Fruit fly (Drosophila melanogaster): ENCODE data around the gene CG32444.

Gene CG32444

DNA sequence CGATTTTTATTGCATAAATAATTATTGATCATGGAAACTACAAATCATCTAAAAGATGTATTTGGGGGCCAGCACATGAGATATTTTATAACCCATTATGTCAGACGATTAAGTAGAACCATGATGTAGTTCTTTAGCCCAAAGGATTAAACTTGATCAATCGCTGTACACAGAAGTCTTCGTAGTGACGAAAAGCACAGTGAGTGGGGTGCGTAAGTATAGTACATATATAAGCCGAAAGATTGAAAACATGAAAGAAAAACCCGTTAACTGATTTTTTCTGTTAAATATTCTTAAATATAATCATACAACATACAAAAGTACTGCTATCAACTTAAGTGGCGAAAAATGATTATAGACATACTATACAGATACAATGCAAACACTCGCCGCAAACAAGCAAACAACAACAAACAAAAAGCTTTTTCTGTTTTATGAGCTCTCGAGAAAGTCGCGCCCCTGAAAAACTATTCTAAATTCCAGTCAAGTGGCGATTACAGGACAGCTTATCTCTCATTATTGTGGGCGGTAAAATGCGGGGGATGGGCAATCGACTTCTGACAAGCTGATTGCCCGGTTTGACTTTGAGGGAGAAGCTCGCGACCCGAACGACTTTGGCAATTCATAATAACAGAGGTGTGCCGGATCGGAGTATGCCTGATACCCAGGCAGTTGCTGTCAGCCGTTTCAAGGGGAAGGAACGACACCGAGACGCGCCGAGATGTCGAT, at the start of gene CG32444:
CG32444 (plus strand) TSS at position 683 of the 729 bp plus-strand sequence.
- TF ChIP-seq noc (tag; optimal IDR thresholded peaks at IDR 0.05) = peak; percentile 50

DNA sequence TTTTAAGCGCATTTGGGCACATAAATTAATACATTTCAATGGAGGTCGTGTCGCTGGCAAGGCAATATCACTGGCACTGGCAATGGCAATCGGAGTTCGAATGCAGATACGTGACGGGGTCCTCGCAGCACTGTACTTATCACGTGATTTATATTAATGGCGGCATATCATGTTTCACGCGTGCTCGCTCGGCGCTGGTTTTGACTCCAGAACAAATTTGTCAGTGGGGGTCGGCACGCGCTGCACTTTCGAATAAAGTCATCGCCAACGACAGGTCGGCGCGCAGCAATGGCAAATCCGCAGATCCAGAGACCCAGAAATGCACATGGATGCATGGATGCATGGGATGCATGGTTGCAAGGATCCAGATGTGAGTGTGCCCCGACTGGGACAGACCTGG, 45.5 kb upstream of the CG32444 start:
- TF ChIP-seq noc (tag; optimal IDR thresholded peaks at IDR 0.05) = no peak

DNA sequence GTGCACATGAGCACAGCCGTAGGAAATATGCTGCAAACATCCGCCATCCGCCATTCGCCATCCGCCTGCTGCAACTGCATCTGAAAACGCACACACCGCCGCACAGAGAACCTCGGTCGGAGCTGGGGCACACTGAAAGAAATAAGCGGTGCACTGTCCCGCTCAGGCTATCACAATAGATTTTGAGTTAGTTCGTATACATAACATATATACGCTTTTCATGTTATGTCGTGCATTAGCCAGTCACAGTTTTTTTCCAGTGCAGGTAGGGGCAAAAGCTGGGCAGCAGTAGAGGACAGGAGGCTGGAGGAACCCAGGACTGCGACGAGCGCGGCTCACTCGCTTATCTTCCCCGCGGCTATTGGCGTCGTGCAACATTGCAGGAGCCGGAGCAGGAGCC, 42.3 kb upstream of the CG32444 start:
- TF ChIP-seq noc (tag; optimal IDR thresholded peaks at IDR 0.05) = no peak

DNA sequence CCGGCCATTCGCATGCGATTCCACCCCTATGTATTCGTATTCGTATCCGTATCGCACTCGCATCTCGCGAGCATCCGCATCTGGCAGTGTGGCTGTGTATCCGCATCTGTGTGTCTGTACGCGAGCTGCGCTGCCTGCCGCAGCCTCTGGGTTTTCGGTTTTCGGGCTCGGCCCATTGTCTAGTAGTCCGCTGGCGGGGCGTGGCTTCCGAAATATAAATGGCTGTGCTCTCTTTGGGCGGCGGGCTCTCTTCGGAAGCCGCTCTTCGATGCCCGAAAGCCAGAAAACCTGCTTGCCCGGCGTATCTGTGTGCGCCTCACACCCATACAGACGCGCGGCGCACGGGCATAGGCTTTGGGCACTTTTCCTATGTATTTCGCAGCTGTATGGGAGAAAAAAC, 38.4 kb upstream of the CG32444 start:
- no peak for TF ChIP-seq noc (tag; optimal IDR thresholded peaks at IDR 0.05)

DNA sequence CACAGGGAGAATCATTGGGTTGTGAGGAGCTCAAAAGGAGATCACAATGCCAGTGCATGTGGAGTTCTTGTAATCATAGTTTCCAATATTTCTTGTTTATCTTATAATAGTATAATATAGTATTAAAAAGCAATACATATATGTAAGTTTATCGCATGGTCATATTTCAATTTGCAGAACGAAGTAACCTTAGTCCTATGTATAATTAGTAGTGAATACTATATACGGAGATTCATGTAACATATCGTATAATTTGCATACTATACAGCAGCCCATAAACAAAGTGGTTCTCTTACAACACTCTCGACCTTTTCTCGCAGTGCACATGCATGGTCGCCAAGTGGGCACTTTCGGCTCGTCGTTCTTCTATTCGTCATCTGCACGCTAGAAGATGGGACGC, 34.5 kb upstream of the CG32444 start:
- no peak for TF ChIP-seq noc (tag; optimal IDR thresholded peaks at IDR 0.05)

DNA sequence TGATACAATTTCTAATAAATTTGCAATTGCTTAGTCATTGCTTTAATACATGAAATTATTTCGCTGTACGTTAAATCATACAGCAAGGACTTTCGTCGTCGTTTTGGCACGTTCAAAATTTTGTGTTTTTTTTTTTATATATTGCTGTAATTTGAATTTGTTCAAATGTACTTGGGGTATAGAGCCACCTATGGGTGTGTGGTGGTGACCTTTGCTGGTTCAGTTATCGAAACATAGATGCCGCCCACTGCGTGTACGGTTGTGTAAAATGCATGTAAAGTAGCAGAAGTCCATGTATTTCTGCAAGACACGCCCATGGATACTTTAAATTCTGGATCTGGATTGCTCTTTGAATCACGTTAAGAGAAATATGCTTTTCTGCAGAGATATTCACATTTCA, 32.5 kb upstream of the CG32444 start:
- TF ChIP-seq noc (tag; optimal IDR thresholded peaks at IDR 0.05) = no peak

DNA sequence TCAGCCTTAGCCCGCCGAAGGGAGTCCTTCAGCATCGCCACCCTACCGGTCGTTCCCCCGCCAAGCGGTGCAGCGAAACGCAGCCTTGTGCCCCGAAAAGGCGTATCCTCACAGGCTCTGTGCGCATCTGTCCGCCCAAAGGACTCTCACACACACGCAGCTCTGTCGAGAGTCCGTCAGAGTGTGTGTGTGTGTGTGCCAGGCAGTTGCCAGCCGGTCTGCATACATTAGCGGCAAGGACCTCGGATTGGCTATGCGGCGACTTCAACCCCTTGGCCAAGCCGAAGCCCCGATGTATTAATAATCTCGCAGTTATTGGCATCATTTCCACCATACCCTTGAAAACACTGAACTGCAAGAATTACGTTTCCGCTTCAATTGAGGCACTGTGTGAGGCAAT, 26.2 kb upstream of the CG32444 start:
- TF ChIP-seq noc (tag; optimal IDR thresholded peaks at IDR 0.05) = no peak

DNA sequence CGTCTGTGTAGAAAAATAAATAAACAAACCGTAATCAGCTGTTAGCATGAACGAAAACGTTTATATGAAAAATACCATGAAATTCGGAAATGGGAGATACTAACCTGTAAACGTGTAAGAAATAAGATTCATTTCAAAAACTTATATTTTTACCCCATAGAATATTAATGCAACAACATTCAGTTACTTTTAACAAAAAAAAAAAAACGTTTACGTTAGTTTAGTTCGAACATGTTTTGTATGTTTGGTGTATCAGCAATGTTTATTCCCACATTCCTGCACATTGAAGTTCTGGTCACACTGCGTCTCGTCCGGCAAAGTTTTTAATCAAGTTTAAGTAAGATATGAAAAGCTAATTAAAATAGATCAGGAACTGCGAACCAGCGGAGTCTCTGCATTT, 19.4 kb upstream of the CG32444 start, which contains the start of the genes S1P and CG11307:
S1P (minus strand) TSS at position 23 of the 400 bp plus-strand sequence.
CG11307 (plus strand) TSS at position 270 of the 400 bp plus-strand sequence.
- no peak for TF ChIP-seq noc (tag; optimal IDR thresholded peaks at IDR 0.05)

DNA sequence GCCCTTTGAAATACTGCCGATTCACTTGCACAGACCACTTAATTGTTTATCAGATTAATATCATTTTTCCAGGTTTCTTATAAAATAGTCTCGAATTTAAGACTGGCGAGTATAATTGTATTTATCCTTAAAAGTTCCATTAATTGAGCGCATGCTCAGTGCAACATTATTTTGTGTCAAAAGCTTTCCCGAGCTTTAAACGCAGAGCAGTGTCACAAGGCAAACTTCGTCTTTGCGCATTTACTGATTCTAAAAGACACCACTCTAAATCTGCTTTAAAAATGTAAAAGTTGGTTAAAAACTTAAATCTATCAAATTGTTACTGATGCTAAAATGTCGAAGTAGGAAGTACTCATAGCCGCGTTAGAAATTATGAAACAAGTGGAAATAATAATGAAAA, 11.2 kb upstream of the CG32444 start, which contains the start of the genes CG7166 and Alg11:
CG7166 (minus strand) TSS at position 101 of the 400 bp plus-strand sequence.
Alg11 (plus strand) TSS at position 260 of the 400 bp plus-strand sequence.
- TF ChIP-seq noc (tag; optimal IDR thresholded peaks at IDR 0.05) = no peak

DNA sequence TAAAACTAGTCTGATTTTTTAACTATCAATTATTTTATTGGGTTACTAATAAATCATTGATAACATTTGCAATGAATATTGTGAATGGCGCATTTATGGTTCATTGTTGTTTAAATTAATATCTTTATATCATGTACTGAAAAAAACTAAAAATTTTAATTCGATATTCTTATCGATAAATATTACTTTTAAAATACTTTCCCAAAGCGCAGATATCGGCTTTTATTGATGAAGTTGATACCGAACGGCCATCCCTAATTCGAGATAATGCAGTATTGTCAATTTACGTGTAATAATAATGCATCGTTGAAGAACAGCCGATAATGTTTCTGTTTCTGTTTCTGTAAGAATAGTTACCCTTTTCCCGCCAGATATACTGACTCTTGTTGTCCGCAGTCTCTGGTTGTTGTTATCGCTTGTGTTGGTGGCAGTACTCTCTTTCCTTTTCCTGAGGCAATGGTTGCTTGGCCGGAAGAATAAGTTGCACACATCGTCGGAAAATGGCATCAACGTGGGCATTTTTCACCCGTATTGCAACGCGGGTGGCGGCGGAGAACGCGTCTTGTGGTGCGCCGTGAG, 10.6 kb upstream of the CG32444 start:
- no peak for TF ChIP-seq noc (tag; optimal IDR thresholded peaks at IDR 0.05)

DNA sequence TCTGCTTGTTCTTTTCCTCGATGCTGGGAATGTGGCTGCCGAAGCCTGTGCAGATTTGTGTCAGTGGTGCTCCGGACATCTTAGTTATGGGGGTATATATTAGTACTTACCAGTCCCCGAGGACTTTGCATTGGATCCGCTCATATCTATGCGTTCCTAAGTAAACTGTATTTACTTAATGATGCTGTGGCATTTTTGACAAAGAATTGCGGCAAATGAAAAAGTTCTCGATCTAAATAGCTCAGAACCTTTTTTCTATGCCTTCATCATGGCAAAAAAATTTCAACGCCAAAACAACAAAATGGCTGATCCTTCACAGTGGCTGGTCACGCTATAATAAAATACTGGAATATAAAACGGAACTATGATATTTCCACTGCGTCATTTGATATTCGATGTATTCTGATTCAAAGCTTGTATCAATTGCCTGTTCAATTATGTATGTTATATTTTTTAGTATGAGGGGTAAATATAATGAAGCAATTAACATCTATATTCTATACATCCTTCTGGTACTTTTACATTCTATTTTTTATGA, 2.5 kb upstream of the CG32444 start, which contains the start of gene MED1:
MED1 (minus strand) TSS at position 295 of the 538 bp plus-strand sequence.
- TF ChIP-seq noc (tag; optimal IDR thresholded peaks at IDR 0.05) = no peak

DNA sequence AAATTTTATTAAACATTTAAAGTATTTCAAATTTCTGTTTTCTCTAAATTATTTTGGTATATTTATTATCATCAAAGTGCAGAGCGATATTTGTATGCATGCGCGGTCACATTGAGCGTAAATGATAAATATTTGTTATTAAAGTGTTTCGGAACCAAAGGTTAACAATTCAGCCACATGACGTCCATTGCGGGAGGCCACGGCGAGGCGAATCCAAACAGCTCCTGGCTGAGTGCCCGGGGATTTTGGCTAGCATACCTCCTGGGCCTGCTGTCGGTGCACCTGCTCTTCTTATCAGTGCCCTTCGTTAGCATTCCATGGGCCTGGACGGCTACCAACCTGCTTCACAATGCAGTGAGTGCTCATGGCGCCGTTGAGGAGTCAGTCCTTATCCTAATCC, 1.5 kb upstream of the CG32444 start, which contains the start of gene ORMDL:
ORMDL (plus strand) TSS at position 98 of the 400 bp plus-strand sequence.
- TF ChIP-seq noc (tag; optimal IDR thresholded peaks at IDR 0.05) = no peak

DNA sequence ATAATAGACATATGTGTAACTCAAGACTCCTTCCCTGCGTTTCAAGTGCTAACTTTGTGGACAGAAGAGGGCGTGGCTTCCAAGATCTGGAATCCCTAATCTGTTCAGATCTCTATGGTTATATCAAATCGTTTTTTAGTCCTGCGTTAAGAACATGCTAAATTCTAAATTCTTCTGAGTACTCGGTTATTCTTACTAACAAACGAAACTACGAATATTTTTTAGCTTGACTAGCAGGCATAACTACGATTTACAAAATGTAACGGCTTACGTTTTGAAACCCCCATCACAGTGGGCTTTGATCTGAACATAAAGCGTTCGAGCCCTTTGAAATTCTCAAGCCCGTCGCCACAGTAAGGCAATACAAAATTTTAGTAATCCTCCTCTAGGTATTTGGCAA, 2.3 kb downstream of the CG32444 start, which contains the start of gene CG32445:
CG32445 (plus strand) TSS at position 301 of the 400 bp plus-strand sequence.
- TF ChIP-seq noc (tag; optimal IDR thresholded peaks at IDR 0.05) = no peak

DNA sequence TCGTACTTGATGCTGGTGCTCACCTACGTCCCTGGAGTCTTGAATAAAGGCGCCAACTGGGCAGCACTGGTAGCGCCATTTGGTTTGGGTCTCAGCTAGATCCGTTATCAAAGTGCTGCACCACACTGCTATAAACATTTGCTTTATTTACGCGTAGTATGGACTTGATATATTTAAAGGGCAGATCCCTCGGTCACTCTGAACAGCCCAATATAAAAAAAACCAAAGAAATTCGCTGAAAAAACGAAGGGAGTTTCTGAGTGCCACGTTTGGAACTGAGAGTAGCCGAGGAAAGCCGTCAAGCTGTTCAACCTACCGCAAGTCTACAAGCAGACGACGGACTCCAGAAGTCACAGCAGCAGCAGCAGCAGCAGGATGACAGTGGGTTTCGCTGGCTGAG, 4.1 kb downstream of the CG32444 start, which contains the start of gene Atox1:
Atox1 (plus strand) TSS at position 181 of the 400 bp plus-strand sequence.
- TF ChIP-seq noc (tag; optimal IDR thresholded peaks at IDR 0.05) = peak; percentile 16

DNA sequence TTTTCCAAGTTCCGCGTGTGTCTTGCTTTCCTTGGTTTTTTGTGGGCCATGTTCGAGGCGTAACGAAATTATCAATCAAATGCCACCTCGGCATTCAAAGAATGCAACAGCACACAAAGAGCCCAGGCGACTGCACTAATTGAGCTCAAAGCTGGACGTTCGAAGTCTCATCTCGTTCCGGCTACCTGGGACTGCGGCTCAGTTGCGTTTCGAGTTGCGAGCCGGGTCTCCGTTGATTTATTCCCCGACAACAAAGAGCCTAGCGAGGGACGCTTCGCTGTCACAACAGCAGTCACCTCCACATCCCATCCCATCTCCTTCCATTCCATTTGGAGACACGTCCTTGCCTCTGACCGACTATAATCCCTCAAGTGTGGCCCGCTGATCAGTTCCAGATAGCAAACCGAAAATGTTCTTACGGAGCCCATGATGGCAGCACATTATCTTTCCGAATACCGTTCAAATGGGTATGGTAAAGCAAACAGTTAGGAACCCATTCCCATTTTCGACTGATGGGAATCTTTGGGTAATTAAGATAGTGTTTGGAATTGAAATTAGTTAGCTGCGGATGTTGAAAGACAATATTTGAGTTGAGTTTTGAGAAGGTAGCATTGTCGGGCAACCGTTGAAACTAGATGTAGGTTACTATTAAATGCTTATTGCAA, 6.3 kb downstream of the CG32444 start:
- no peak for TF ChIP-seq noc (tag; optimal IDR thresholded peaks at IDR 0.05)

DNA sequence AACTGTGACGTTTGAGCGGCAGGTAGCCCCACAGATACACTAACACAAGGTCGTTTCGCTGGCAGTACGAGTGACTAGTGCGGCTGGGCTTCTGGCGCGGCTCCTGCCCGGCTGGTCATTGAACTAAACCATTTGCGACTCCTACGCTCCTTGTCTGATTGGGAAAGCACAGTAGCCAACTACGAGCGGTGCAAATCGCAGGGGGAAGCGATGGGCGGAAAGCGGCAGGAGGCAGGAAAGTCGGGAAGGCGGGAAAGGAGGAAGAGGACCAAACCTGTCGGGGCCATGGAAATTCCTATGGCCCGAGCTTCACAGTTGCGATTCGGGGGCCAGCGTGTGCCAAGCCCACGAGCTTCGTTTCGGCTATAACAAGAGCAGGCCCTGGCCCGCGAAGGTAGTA, 7.4 kb downstream of the CG32444 start:
- no peak for TF ChIP-seq noc (tag; optimal IDR thresholded peaks at IDR 0.05)
